Worm (Caenorhabditis elegans): ENCODE results near the gene fbxb-26.
A peak's percentile ranks its signal among the peaks of the same experiment; 100 is the strongest.

Gene fbxb-26

ce11 chrII:1663516-1663915 lies 18.8 kb upstream of the fbxb-26 start, which contains the start of gene duxl-1 (continued):
- TF ChIP-seq nhr-28 (tag; optimal IDR thresholded peaks at IDR 0.05) (peak; percentile 36), ceh-28 (tag; optimal IDR thresholded peaks at IDR 0.05) (no peak), gei-8 (GFP tag; optimal IDR thresholded peaks at IDR 0.05) (no peak), mes-2 (tag; optimal IDR thresholded peaks at IDR 0.05; ENCODE audit: poor library complexity, severe bottlenecking) (peak; percentile 71), hmg-1.1 (GFP tag; IDR thresholded peaks at IDR 0.05) (peak; percentile 33; the same call in 1 of the 2 replicates), snpc-1.2 (GFP tag; IDR thresholded peaks at IDR 0.05) (no peak), lin-15B (tag; optimal IDR thresholded peaks at IDR 0.05) (no peak), hif-1 (tag; optimal IDR thresholded peaks at IDR 0.05) (peak in 1 of 2 experiments; percentile 86), pqm-1 (tag; optimal IDR thresholded peaks at IDR 0.05) (peak; percentile 16), mdl-1 (tag; optimal IDR thresholded peaks at IDR 0.05) (peak in 1 of 2 experiments; percentile 2)

ce11 chrII:1666025-1666424 lies 16.3 kb upstream of the fbxb-26 start, which contains the start of gene srlf-29:
Gene srlf-29, plus strand, starts transcription at chrII:1666325.
- peak in 1 of 2 experiments; percentile 49 for TF ChIP-seq unc-62 (GFP tag; optimal IDR thresholded peaks at IDR 0.05 in 1 of 2)
- no peak for TF ChIP-seq unc-62 (tag; optimal IDR thresholded peaks at IDR 0.05)
- TF ChIP-seq lim-7 (GFP tag; IDR thresholded peaks at IDR 0.05) = no peak

ce11 chrII:1668913-1669312 lies 13.4 kb upstream of the fbxb-26 start, which contains the start of gene srw-97:
Gene srw-97, minus strand, starts transcription at chrII:1669013.
- TF ChIP-seq fos-1 (tag; optimal IDR thresholded peaks at IDR 0.05) (no peak), unc-62 (GFP tag; optimal IDR thresholded peaks at IDR 0.05 in 1 of 2) (peak in 1 of 2 experiments; percentile 62), unc-62 (tag; optimal IDR thresholded peaks at IDR 0.05) (no peak)

ce11 chrII:1670260-1670879 lies 11.9 kb upstream of the fbxb-26 start, which contains the start of gene nhx-6:
Gene nhx-6, plus strand, starts transcription at chrII:1670829.
- TF ChIP-seq nhr-28 (tag; optimal IDR thresholded peaks at IDR 0.05) (peak; percentile 6), hlh-11 (tag; optimal IDR thresholded peaks at IDR 0.05) (peak; percentile 25), aha-1 (tag) (peak; percentile 46), mdt-29 (GFP tag; IDR thresholded peaks at IDR 0.05) (no peak)

- TF ChIP-seq aha-1 (tag) (peak; percentile 91), lin-1 (GFP tag; IDR thresholded peaks at IDR 0.05) (no peak)
Measured at ce11 chrII:1670985-1671384, 11.3 kb upstream of the fbxb-26 start.

- TF ChIP-seq ceh-28 (tag; optimal IDR thresholded peaks at IDR 0.05) = no peak
- peak; percentile 68; the same call in 1 of the 2 replicates for TF ChIP-seq set-16 (GFP tag; IDR thresholded peaks at IDR 0.05)
- no peak for TF ChIP-seq lin-1 (GFP tag; IDR thresholded peaks at IDR 0.05)
- TF ChIP-seq aha-1 (tag) = peak; percentile 54
- no peak for TF ChIP-seq R02D3.7 (tag; optimal IDR thresholded peaks at IDR 0.05)
Measured at ce11 chrII:1672673-1673072, 9.6 kb upstream of the fbxb-26 start.

- TF ChIP-seq zfp-3 (GFP tag; conservative IDR thresholded peaks at IDR 0.05) (no peak), unc-62 (GFP tag; optimal IDR thresholded peaks at IDR 0.05 in 1 of 2) (peak in 1 of 2 experiments; percentile 5), unc-62 (tag; optimal IDR thresholded peaks at IDR 0.05) (no peak)
Measured at ce11 chrII:1676088-1676487, 6.2 kb upstream of the fbxb-26 start, which contains the start of gene fbxb-17. Gene fbxb-17, plus strand, starts transcription at chrII:1676388.

ce11 chrII:1679081-1679480 lies 3.2 kb upstream of the fbxb-26 start, which contains the start of gene irld-36:
Gene irld-36, plus strand, starts transcription at chrII:1679381.
- no peak for TF ChIP-seq dpl-1 (GFP tag; optimal IDR thresholded peaks at IDR 0.05)
- TF ChIP-seq R02D3.7 (tag; optimal IDR thresholded peaks at IDR 0.05) = no peak
- no peak for TF ChIP-seq saeg-2 (GFP tag; IDR thresholded peaks at IDR 0.05)
- TF ChIP-seq daf-19 (GFP tag; conservative IDR thresholded peaks at IDR 0.05) = no peak
- TF ChIP-seq lin-15B (tag; optimal IDR thresholded peaks at IDR 0.05) = no peak
- TF ChIP-seq cey-2 (tag; optimal IDR thresholded peaks at IDR 0.05; ENCODE audit: borderline replicate concordance, insufficient read depth) = no peak
- TF ChIP-seq D1046.2 (GFP tag; IDR thresholded peaks at IDR 0.05) = no peak
- no peak for TF ChIP-seq gei-8 (GFP tag; optimal IDR thresholded peaks at IDR 0.05)
- no peak for TF ChIP-seq lir-3 (tag; optimal IDR thresholded peaks at IDR 0.05)
- TF ChIP-seq ctbp-1 (GFP tag; IDR thresholded peaks at IDR 0.05) = no peak
- TF ChIP-seq aha-1 (tag) = no peak
- TF ChIP-seq mes-2 (tag; optimal IDR thresholded peaks at IDR 0.05; ENCODE audit: poor library complexity, severe bottlenecking) = no peak
- no peak for TF ChIP-seq set-16 (GFP tag; IDR thresholded peaks at IDR 0.05)
- no peak for TF ChIP-seq dmd-8 (GFP tag; IDR thresholded peaks at IDR 0.05)
- TF ChIP-seq pha-4 (GFP tag; IDR thresholded peaks at IDR 0.05) = no peak
- TF ChIP-seq pha-4 (tag; optimal IDR thresholded peaks at IDR 0.05) = no peak
- no peak for TF ChIP-seq lin-29 (GFP tag; IDR thresholded peaks at IDR 0.05)
- TF ChIP-seq ZK546.5 (tag; optimal IDR thresholded peaks at IDR 0.05) = no peak
- TF ChIP-seq zip-2 (tag; optimal IDR thresholded peaks at IDR 0.05) = no peak
